Fruit fly (Drosophila melanogaster) S2 (cell line): ENCODE measurements around the gene CG31465.

Experiments
- CG8478 ChIP-seq: fragments of >200 bp; optimal IDR thresholded peaks from 2 replicates; lab custom pipeline; 2018
- CTCF ChIP-seq, 2 experiments: fragments of >200 bp; optimal IDR thresholded peaks; 2 replicates each; lab custom pipeline; 2018

The CG31465 gene

dm6 chr3R:21898758-21899157 lies 18.1 kb downstream of the CG31465 start:
- TF ChIP-seq CTCF (optimal IDR thresholded peaks at IDR 0.05; lab: Kevin White, UChicago) (no peak), CG8478 (lab: Kevin White, UChicago) (no peak)

- TF ChIP-seq CTCF (optimal IDR thresholded peaks at IDR 0.05; lab: Kevin White, UChicago) (no peak), CG8478 (lab: Kevin White, UChicago) (no peak)
These were observed 18.6 kb downstream of the CG31465 start for dm6 chr3R:21899170-21899575.

DNA sequence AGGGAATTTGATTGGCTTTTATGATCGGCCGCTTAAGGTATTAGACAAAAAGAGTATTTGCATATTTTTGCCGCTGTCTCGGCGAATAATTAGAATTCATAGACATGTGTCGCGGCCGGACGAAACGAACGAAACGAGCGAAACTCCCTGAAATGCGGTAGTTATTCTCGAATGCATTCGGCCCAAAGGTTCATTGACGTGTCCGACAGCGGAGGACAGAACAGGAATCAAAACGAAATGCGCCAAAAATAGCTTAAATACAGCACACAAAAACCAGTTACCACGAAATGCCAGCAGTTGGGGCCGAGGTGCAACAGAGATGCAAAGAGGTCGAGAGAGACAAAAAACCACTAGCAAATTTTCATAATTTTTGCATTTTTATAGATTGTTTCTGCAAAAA lies 23.7 kb downstream of the CG31465 start:
- TF ChIP-seq CTCF (optimal IDR thresholded peaks at IDR 0.05; lab: Kevin White, UChicago) (no peak), CG8478 (lab: Kevin White, UChicago) (no peak)

dm6 chr3R:21905615-21906014 lies 25.0 kb downstream of the CG31465 start:
- no peak for TF ChIP-seq CTCF (optimal IDR thresholded peaks at IDR 0.05; lab: Kevin White, UChicago)
- TF ChIP-seq CG8478 (lab: Kevin White, UChicago), result no peak

- TF ChIP-seq CG8478 (lab: Kevin White, UChicago), result no peak
- no peak for TF ChIP-seq CTCF (optimal IDR thresholded peaks at IDR 0.05; lab: Kevin White, UChicago)
These were observed 26.3 kb downstream of the CG31465 start for dm6 chr3R:21906867-21907266.

- no peak for TF ChIP-seq CTCF (optimal IDR thresholded peaks at IDR 0.05; lab: Kevin White, UChicago)
- no peak for TF ChIP-seq CG8478 (lab: Kevin White, UChicago)
These were observed 30.9 kb downstream of the CG31465 start, which contains the start of gene Qsox3 for dm6 chr3R:21911516-21911915. Qsox3 (plus strand) TSS chr3R:21911816.

- TF ChIP-seq CG8478 (lab: Kevin White, UChicago), result no peak
- no peak for TF ChIP-seq CTCF (optimal IDR thresholded peaks at IDR 0.05; lab: Kevin White, UChicago)
These were observed 32.8 kb downstream of the CG31465 start, which contains the start of gene Qsox2 for dm6 chr3R:21913447-21913846. Qsox2 (plus strand) TSS chr3R:21913747.

DNA sequence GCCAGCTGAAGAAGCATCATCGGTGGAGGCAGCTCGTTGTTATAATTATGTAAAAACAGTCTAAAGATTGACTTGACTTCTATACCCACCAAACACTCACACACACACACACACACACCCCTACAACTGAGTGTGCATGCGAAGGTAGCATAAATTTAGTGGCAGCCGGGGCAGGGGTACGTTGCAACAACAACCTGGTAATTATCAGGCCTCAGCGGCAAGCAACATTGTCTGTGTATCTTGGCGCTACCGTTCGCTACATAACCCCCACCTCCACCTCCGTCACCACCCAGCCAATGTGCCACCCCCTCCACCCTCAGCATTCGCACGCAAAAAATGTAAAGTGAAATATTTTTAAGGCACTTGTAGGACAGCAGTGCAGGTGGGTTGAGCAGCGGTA lies 36.4 kb downstream of the CG31465 start:
- TF ChIP-seq CTCF (optimal IDR thresholded peaks at IDR 0.05; lab: Kevin White, UChicago) (no peak), CG8478 (lab: Kevin White, UChicago) (no peak)

dm6 chr3R:21920495-21920894 lies 39.9 kb downstream of the CG31465 start:
- TF ChIP-seq CTCF (optimal IDR thresholded peaks at IDR 0.05; lab: Kevin White, UChicago), result no peak
- TF ChIP-seq CG8478 (lab: Kevin White, UChicago), result no peak

DNA sequence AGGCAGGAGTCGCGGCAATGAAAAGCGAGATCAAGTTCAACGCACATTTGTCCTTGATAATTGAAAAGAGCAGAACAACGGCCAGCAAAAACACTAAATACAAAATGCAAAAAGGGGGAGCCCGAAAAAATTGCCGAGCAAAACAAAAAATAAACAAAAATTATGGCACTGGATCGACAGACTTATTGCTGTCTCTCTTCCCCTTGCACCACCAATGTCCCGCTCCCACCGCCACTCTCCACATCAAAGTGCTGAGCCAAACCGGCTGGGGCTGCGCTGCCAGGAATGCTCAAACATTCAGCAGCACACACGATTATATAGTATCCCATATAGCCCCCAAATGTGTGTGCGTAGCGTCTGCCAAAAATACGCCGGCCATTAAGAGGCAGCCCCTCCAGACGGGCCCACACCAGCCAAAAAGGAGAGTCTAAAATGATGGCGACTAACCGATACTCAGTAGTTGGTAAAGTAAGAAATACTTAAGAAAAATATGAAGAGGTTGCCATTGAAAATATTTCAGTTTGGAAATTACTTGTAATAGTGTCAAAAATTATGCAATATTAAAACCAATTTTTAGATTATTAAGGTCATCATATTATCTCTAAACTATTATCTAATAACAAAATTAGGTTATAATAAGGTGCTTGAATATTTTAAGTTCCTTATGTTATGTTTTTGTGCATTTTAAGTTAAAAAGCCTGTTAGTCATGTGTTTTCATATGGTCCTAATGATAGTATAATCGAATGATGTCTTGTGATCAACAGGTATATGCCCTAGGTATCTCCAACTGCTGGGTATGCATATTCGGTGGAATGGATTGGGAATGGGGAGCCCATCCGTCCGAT lies 41.0 kb downstream of the CG31465 start:
- TF ChIP-seq CTCF (optimal IDR thresholded peaks at IDR 0.05; lab: Kevin White, UChicago) (no peak), CG8478 (lab: Kevin White, UChicago) (no peak)

- TF ChIP-seq CTCF (optimal IDR thresholded peaks at IDR 0.05; lab: Kevin White, UChicago), result no peak
- no peak for TF ChIP-seq CG8478 (lab: Kevin White, UChicago)
These were observed 41.6 kb downstream of the CG31465 start for dm6 chr3R:21922244-21922643.

DNA sequence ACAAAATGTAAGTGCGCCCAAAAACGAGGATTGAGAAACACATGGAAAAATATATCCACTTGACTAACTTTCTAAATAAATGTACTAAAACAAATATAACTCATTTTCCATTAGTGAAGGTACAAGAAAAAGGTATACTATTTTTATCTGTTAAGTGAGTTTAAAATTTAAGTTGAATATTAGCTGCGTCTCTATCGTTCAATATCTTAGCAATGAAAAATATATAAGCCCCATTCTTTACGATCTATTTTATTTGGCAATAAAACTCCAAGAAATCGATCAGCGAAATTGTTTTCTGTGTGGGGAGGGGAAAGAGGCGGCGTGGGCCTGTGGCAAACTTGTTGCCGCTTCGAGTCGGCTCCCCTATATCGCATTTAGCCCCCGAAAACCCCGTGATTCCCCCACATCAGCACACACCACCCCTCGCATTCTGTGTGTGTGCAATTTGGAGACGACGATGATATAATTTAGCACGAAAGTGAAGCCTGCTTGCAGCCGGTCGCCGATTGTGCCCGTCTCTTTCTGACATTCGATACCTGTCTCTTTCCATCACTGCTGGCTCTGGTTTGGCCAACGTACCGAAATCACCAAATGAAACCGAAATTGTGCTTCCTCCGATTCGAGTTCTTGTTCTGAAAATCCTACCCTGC lies 42.2 kb downstream of the CG31465 start:
- TF ChIP-seq CG8478 (lab: Kevin White, UChicago), result no peak
- no peak for TF ChIP-seq CTCF (optimal IDR thresholded peaks at IDR 0.05; lab: Kevin White, UChicago)

- TF ChIP-seq CG8478 (lab: Kevin White, UChicago), result no peak
- no peak for TF ChIP-seq CTCF (optimal IDR thresholded peaks at IDR 0.05; lab: Kevin White, UChicago)
These were observed 43.1 kb downstream of the CG31465 start for dm6 chr3R:21923742-21924141.

DNA sequence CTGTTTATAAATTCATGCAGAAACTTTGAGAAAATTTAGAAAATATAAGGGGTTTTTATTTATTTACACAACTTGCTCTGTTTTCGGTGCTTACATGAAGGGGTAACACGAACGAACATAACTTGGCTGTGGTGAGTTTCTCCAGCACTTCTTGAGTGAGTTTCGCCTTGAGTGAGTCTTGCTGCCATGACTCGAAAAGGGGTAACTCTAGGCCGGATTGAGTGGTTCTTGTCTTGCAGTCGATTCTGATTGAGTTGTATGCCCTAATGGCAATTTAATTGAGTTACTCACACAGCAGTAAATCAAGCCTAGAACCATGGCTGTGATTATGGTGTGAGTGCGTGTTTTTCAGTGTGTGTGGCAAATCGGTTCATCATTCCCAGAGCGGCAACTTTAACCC lies 47.6 kb downstream of the CG31465 start:
- no peak for TF ChIP-seq CTCF (optimal IDR thresholded peaks at IDR 0.05; lab: Kevin White, UChicago)
- TF ChIP-seq CG8478 (lab: Kevin White, UChicago), result no peak

- TF ChIP-seq CG8478 (lab: Kevin White, UChicago) (no peak), CTCF (optimal IDR thresholded peaks at IDR 0.05; lab: Kevin White, UChicago) (no peak)
These were observed 50.7 kb downstream of the CG31465 start for dm6 chr3R:21931346-21931745.
